Worm (Caenorhabditis elegans) whole organism, L3 larva: ENCODE measurements around the gene ptp-3.
A peak's percentile ranks its signal among the peaks of the same experiment; 100 is the strongest.

Source experiments
- ZK546.5 ChIP-seq: sonication (generic microtip); optimal IDR thresholded peaks from 2 replicates; lab custom pipeline; 2017; ENCODE audit warnings: missing biosample characterization, missing genetic modification characterization
- ama-1 ChIP-seq: fragments of 150-350 bp; optimal IDR thresholded peaks from 2 replicates; lab custom pipeline; 2018
- ceh-16 ChIP-seq: sonication (generic microtip); optimal IDR thresholded peaks from 2 replicates; lab custom pipeline; 2017; ENCODE audit warnings: missing biosample characterization, missing genetic modification characterization
- ceh-28 ChIP-seq: fragments of 150-350 bp; optimal IDR thresholded peaks from 2 replicates; lab custom pipeline; 2014; ENCODE audit warnings: missing biosample characterization, missing genetic modification reagents, missing genetic modification characterization
- ceh-82 ChIP-seq: fragments of 150-350 bp; optimal IDR thresholded peaks from 2 replicates; lab custom pipeline; 2014; ENCODE audit warnings: missing biosample characterization, missing genetic modification characterization
- ceh-9 ChIP-seq: sonication (generic microtip); optimal IDR thresholded peaks from 2 replicates; lab custom pipeline; 2018; ENCODE audit warnings: missing biosample characterization, missing genetic modification characterization
- daf-12 ChIP-seq: fragments of 150-350 bp; optimal IDR thresholded peaks from 2 replicates; lab custom pipeline; 2014; ENCODE audit warnings: missing biosample characterization, missing genetic modification reagents, missing genetic modification characterization
- egl-27 ChIP-seq: sonication (generic microtip); optimal IDR thresholded peaks from 4 replicates; lab custom pipeline; 2017; ENCODE audit warnings: missing biosample characterization, missing genetic modification reagents, missing genetic modification characterization
- egl-5 ChIP-seq: fragments of 150-350 bp; optimal IDR thresholded peaks from 2 replicates; lab custom pipeline; 2017; ENCODE audit warnings: missing biosample characterization, missing genetic modification reagents, missing genetic modification characterization, inconsistent platforms
- elt-1 ChIP-seq: fragments of 150-350 bp; optimal IDR thresholded peaks from 2 replicates; lab custom pipeline; 2014; ENCODE audit warnings: missing biosample characterization, missing genetic modification characterization
- elt-2 ChIP-seq: sonication (generic microtip); optimal IDR thresholded peaks from 2 replicates; lab custom pipeline; 2016; ENCODE audit warnings: missing genetic modification reagents, mild to moderate bottlenecking, missing genetic modification characterization, missing compliant biosample characterization
- elt-3 ChIP-seq, 3 experiments: fragments of 150-350 bp in 1 of 3; sonication (generic microtip) in 2 of 3; optimal IDR thresholded peaks; 2 replicates in 2 of 3; 4 replicates in 1 of 3; lab custom pipeline; 2014 to 2017; ENCODE audit warnings: missing biosample characterization in 3 of 3, missing genetic modification characterization in 3 of 3
- eor-1 ChIP-seq, 2 experiments: fragments of 150-350 bp; optimal IDR thresholded peaks; 2 replicates each; lab custom pipeline; 2014 to 2018; ENCODE audit warnings: missing biosample characterization in 2 of 2, missing genetic modification characterization in 2 of 2
- fkh-10 ChIP-seq: sonication (generic microtip); optimal IDR thresholded peaks from 2 replicates; lab custom pipeline; 2017; ENCODE audit warnings: missing biosample characterization, missing genetic modification reagents, missing genetic modification characterization
- fos-1 ChIP-seq: fragments of 150-350 bp; optimal IDR thresholded peaks from 2 replicates; lab custom pipeline; 2014; ENCODE audit warnings: missing biosample characterization, missing genetic modification characterization
- hmg-11 ChIP-seq: sonication (generic microtip); optimal IDR thresholded peaks from 2 replicates; lab custom pipeline; 2016; ENCODE audit warnings: missing genetic modification characterization, missing compliant biosample characterization
- jun-1 ChIP-seq: fragments of 150-350 bp; optimal IDR thresholded peaks from 2 replicates; lab custom pipeline; 2014; ENCODE audit warnings: missing biosample characterization, missing genetic modification reagents, missing genetic modification characterization
- lin-15B ChIP-seq: fragments of 150-350 bp; optimal IDR thresholded peaks from 2 replicates; lab custom pipeline; 2014; ENCODE audit warnings: missing biosample characterization, missing genetic modification characterization
- lin-39 ChIP-seq: fragments of 150-350 bp; optimal IDR thresholded peaks from 2 replicates; lab custom pipeline; 2018; ENCODE audit warnings: missing biosample characterization, missing genetic modification reagents, missing genetic modification characterization
- lsy-12 ChIP-seq: sonication (generic microtip); optimal IDR thresholded peaks from 2 replicates; lab custom pipeline; 2016; ENCODE audit warnings: mild to moderate bottlenecking, missing genetic modification characterization, missing compliant biosample characterization
- mdl-1 ChIP-seq: fragments of 150-350 bp; optimal IDR thresholded peaks from 2 replicates; lab custom pipeline; 2014; ENCODE audit warnings: missing biosample characterization, missing genetic modification characterization
- mml-1 ChIP-seq: fragments of 150-350 bp; sonication (generic microtip); optimal IDR thresholded peaks from 3 replicates; lab custom pipeline; 2014; ENCODE audit warnings: missing biosample characterization, missing genetic modification characterization
- nfya-1 ChIP-seq: sonication (generic microtip); optimal IDR thresholded peaks from 2 replicates; lab custom pipeline; 2017; ENCODE audit warnings: missing genetic modification characterization, mild to moderate bottlenecking, missing compliant biosample characterization, antibody characterized with exemption, moderate library complexity; ENCODE audit not compliant: insufficient read depth
- nhr-12 ChIP-seq: fragments of 150-350 bp; optimal IDR thresholded peaks from 2 replicates; lab custom pipeline; 2014; ENCODE audit warnings: missing biosample characterization, missing genetic modification characterization
- nhr-23 ChIP-seq: fragments of 150-350 bp; optimal IDR thresholded peaks from 2 replicates; lab custom pipeline; 2014; ENCODE audit warnings: missing biosample characterization, missing genetic modification reagents, missing genetic modification characterization
- nhr-237 ChIP-seq: fragments of 150-350 bp; optimal IDR thresholded peaks from 2 replicates; lab custom pipeline; 2014; ENCODE audit warnings: missing biosample characterization, missing genetic modification characterization
- nhr-28 ChIP-seq: fragments of 150-350 bp; optimal IDR thresholded peaks from 2 replicates; lab custom pipeline; 2014; ENCODE audit warnings: missing biosample characterization, missing genetic modification characterization
- nhr-43 ChIP-seq: sonication (generic microtip); optimal IDR thresholded peaks from 2 replicates; lab custom pipeline; 2016; ENCODE audit warnings: mild to moderate bottlenecking, missing genetic modification characterization, missing compliant biosample characterization; ENCODE audit not compliant: poor library complexity, severe bottlenecking
- nhr-67 ChIP-seq: fragments of 150-350 bp; optimal IDR thresholded peaks from 2 replicates; lab custom pipeline; 2014; ENCODE audit warnings: missing biosample characterization, missing genetic modification characterization
- nhr-77 ChIP-seq: fragments of 150-350 bp; optimal IDR thresholded peaks from 2 replicates; lab custom pipeline; 2014; ENCODE audit warnings: missing biosample characterization, missing genetic modification characterization
- skn-1 ChIP-seq: fragments of 150-350 bp; optimal IDR thresholded peaks from 2 replicates; lab custom pipeline; 2014; ENCODE audit warnings: missing biosample characterization, missing genetic modification characterization
- snpc-4 ChIP-seq: fragments of 150-350 bp; optimal IDR thresholded peaks from 2 replicates; lab custom pipeline; 2014; ENCODE audit warnings: missing biosample characterization, missing genetic modification characterization
- unc-62 ChIP-seq: fragments of 150-350 bp; sonication (generic microtip); optimal IDR thresholded peaks from 4 replicates; lab custom pipeline; 2014; ENCODE audit warnings: missing biosample characterization, missing genetic modification reagents, missing genetic modification characterization
- zag-1 ChIP-seq: fragments of 150-350 bp; optimal IDR thresholded peaks from 2 replicates; lab custom pipeline; 2014; ENCODE audit warnings: missing biosample characterization, missing genetic modification characterization
- ztf-11 ChIP-seq: fragments of 150-350 bp; optimal IDR thresholded peaks from 2 replicates; lab custom pipeline; 2014; ENCODE audit warnings: missing biosample characterization, missing genetic modification characterization
- ztf-4 ChIP-seq: fragments of 150-350 bp; optimal IDR thresholded peaks from 2 replicates; lab custom pipeline; 2014; ENCODE audit warnings: missing biosample characterization, missing genetic modification characterization

Gene ptp-3

DNA sequence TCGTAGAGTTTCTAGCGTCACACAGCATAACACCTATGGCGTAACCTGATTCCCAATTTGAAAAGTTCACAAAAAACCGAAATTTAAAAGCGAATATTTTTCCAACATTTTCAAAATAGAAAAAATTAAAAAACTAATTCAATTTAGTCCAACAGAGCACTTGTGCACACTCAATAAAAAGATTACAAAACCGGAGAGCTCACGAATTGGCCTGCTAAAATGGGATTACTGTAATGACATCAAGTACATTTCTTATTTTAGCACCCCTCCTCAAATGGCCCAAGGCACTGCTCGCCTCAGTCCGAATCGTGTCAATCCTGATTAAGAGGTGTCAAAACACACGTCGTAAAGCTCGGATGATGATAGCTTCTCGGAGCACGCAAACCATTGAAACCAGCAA lies 57.5 kb downstream of the ptp-3 start:
- TF ChIP-seq ceh-28: no peak
- no peak for TF ChIP-seq elt-1 (tag; lab: Kevin White, UChicago)
- no peak for TF ChIP-seq ztf-4 (tag; lab: Kevin White, UChicago)
- TF ChIP-seq nhr-67 (tag; lab: Kevin White, UChicago): no peak
- TF ChIP-seq mdl-1 (tag; lab: Kevin White, UChicago): no peak
- no peak for TF ChIP-seq fkh-10 (GFP tag; lab: Kevin White, UChicago)
- TF ChIP-seq eor-1 (tag; optimal IDR thresholded peaks at IDR 0.05; lab: Kevin White, UChicago): no peak
- TF ChIP-seq ceh-16 (tag; lab: Kevin White, UChicago): no peak

DNA sequence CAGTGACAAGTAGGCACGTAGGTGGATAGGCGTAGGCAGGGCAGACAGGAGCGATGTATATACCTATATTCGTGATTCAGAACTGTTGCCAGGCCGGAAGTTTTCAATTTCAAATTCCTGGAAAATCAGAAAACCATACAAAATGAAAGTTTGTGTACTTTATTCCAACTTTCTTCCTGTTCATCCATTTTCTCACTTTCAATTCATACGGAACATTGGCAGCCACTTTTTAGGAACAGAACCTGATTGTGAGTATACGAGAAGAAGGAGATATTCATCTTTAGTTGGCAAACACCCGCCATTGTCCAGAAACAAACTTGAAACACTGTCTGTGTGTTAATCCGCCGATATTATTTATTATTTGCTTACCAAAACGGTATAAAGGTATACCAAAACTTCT lies 60.4 kb downstream of the ptp-3 start, which contains the start of gene srlf-15:
TSS of gene srlf-15 (plus strand) at position 301 of the 400 bp plus-strand sequence.
- TF ChIP-seq nhr-77 (tag; lab: Kevin White, UChicago) (no peak), egl-27 (tag; lab: Kevin White, UChicago) (no peak), ama-1 (no peak), ztf-11 (tag; lab: Kevin White, UChicago) (no peak), nhr-23 (tag; lab: Kevin White, UChicago) (no peak), nhr-28 (tag; lab: Kevin White, UChicago) (no peak), daf-12 (tag; lab: Kevin White, UChicago) (no peak), ceh-9 (tag; lab: Kevin White, UChicago) (no peak), nhr-237 (tag; lab: Kevin White, UChicago) (no peak)

DNA sequence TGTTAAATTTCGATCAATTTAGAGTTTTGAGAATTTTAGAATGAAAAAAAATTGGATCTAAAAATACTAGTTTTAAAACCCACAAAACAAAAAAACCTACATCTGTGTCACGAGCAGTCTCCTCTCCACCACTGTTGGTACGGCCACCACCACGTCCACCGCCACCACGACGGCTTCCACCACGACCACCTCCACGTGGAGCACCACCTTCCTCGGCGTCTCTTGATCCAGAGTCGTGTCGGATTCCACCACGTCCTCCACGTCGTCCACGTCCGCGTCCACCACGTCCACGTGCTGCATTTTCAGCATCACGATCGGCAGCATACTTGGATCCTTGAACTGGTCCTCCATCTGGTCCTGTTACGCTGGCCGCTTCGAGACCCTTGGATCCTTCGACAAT lies 64.8 kb downstream of the ptp-3 start:
- TF ChIP-seq egl-5 (tag; lab: Kevin White, UChicago) (no peak), nhr-12 (tag; lab: Kevin White, UChicago) (no peak), lin-15B (tag; lab: Kevin White, UChicago) (no peak), nhr-43 (tag; lab: Kevin White, UChicago) (no peak), elt-3 (tag; optimal IDR thresholded peaks at IDR 0.05; lab: Kevin White, UChicago) (no peak), unc-62 (no peak)
- TF ChIP-seq, all 47 proteins: peak for 0

DNA sequence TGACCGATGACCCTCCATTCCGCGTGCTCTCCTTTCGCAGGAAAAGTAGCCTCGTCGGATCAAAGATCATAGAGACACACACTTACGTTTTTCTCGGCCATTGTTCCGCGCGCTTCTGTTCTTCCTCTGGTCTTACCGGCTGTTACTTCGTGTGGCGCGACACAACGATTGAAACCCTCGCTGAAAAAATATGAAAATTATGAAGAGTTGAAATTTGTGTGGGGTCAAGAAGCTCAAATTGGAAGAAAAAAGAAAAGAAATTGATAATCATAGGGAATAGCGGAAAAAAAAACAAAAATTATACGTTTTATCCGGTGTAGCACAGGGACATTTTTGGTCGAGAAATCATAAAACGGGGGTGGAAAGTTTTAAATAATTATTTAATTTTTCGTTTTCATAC lies 65.7 kb downstream of the ptp-3 start, which contains the start of gene cey-1:
TSS of gene cey-1 (minus strand) at position 180 of the 400 bp plus-strand sequence.
- TF ChIP-seq nfya-1 (no peak), fos-1 (no peak), ceh-16 (tag; lab: Kevin White, UChicago) (no peak), snpc-4 (tag; lab: Kevin White, UChicago) (no peak), ceh-28 (no peak), elt-1 (tag; lab: Kevin White, UChicago) (no peak), ZK546.5 (no peak), eor-1 (tag; optimal IDR thresholded peaks at IDR 0.05; lab: Kevin White, UChicago) (no peak), egl-27 (tag; lab: Kevin White, UChicago) (no peak), nhr-28 (tag; lab: Kevin White, UChicago) (no peak), daf-12 (tag; lab: Kevin White, UChicago) (no peak), zag-1 (tag; lab: Kevin White, UChicago) (no peak), skn-1 (tag; lab: Kevin White, UChicago) (no peak), hmg-11 (no peak), ceh-82 (tag; lab: Kevin White, UChicago) (no peak), jun-1 (tag; lab: Kevin White, UChicago) (no peak), elt-2 (tag; lab: Kevin White, UChicago) (no peak), mml-1 (tag; lab: Kevin White, UChicago) (no peak), nhr-23 (tag; lab: Kevin White, UChicago) (no peak)
- TF ChIP-seq, all 47 proteins: peak for 0

DNA sequence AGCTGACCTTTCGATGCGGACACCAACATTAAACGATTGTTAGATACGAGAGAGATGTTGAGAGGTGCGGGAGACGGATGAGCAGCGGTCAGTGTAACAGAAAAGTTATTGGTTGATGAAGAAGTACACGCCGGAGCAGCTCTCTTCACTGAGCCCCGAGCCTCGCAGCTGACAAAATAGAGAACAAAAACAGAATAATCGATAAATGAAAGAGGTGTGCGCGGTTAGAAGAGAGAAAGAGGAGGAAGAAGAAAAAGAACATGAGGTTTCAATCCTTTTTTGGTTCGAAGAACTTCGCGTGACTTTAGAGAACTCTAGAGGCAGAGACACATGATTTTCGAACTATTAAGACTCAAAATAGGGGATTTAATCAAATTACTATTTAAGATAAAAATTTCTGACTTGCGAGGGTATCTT lies 66.5 kb downstream of the ptp-3 start:
- TF ChIP-seq lsy-12 (tag; lab: Kevin White, UChicago) (no peak), ceh-28 (peak; percentile 49), lin-39 (peak; percentile 12), nfya-1 (peak; percentile 47)
